Worm (Caenorhabditis elegans): ENCODE measurements around the gene trap-4.

Gene trap-4

DNA sequence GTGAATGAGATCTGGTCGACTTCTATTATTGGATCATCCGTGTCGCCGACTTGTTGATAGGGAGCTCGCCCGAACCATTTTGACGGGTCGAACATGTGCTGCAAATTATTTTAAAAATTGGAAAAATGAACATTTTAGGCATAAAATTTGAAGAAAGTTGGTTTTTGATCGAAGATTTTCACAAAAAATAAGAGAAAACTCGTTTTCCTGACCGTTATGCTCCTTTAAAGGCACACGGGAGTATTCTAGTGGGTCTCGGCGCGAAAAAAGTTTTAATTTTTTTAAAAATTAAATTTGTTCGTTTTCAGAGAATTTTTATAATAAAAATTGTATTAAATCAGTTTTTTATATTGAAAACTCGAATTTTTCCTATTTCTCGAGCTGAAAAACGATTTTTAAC is 6.3 kb upstream of the trap-4 start, which contains the start of gene Y56A3A.16:
TSS of gene Y56A3A.16 (minus strand) at position 101 of the 400 bp plus-strand sequence.
- no peak for TF ChIP-seq unc-62 (GFP tag; optimal IDR thresholded peaks at IDR 0.05)

DNA sequence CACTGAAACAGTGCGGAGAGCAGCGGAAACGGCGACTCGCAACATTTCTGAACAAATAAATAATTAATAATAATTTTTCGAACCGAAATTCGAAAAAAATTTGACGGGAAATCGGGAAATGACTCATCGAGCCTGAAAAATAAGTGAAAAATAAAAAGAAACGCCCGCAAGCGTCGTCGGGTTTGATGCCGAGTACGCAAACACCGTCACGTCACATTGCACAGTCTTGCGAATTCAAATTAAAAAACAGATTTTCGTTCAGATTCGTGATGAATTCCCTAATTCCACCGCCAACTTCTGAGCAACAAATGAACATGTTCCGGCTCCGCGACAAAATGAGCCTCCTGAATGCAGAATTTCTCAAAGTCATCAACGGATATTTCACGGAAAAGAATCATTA is 4.9 kb upstream of the trap-4 start, which contains the start of the genes ndab-1 and npp-16:
TSS of gene ndab-1 (minus strand) at position 47 of the 400 bp plus-strand sequence.
TSS of gene npp-16 (plus strand) at position 263 of the 400 bp plus-strand sequence.
- TF ChIP-seq unc-62 (GFP tag; optimal IDR thresholded peaks at IDR 0.05) = no peak

DNA sequence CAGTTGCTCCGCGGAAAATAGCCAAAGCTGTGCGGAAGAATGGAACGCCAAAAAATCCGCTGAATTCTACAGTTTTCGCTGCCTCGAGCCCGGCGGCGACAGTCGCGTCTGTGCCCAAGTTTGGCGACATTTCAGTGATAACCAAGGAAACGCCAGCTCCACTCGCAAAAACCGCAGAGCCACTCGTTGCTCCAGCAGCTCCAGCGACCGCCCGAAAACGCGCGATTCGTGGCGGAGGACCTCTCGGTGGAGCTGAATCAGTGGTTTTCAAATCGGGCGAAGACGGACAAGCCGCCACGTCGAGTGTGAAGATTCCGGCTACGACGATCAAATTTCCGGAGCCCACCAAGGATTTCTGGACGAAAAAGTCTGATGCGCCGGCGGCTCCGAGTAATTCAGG is 4.3 kb upstream of the trap-4 start:
- TF ChIP-seq unc-62 (GFP tag; optimal IDR thresholded peaks at IDR 0.05) = no peak

DNA sequence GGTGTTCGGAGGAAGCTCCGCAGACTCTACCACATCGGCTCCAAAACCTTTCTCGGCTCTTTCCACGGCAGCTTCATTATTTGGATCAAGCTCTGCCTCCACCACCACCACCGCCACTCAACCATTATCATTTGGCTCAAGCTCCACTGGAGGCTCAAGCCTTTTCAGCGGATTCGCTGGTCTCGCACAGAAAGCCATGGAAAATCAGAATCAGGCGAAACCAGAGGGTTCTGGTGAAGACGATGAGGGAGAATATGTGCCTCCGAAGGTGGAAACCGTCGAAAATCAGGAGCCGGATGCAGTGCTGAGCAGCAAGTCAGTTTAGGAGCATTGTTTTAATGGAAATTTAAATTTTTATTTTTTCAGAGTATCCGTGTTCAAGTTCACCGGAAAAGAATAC is 3.4 kb upstream of the trap-4 start:
- TF ChIP-seq unc-62 (GFP tag; optimal IDR thresholded peaks at IDR 0.05) = no peak

DNA sequence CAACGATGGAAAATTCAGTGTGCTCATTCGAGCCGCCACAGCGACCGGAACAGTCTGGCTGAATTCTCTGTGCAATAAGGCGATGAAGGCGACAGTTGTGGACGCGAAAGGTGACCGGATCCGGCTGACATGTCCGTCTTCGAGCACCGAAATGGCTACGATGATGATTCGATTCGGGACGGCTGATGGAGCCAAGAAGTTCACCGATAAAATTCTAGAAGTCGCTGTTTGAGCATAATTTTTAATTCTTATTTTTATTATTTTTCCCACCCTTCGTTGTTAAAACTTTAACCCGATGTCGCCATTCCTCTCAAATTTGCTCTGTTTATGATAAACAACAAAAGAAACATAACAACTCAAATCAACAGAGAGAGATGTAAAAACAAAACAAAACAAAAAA is 3.0 kb upstream of the trap-4 start:
- no peak for TF ChIP-seq unc-62 (GFP tag; optimal IDR thresholded peaks at IDR 0.05)

DNA sequence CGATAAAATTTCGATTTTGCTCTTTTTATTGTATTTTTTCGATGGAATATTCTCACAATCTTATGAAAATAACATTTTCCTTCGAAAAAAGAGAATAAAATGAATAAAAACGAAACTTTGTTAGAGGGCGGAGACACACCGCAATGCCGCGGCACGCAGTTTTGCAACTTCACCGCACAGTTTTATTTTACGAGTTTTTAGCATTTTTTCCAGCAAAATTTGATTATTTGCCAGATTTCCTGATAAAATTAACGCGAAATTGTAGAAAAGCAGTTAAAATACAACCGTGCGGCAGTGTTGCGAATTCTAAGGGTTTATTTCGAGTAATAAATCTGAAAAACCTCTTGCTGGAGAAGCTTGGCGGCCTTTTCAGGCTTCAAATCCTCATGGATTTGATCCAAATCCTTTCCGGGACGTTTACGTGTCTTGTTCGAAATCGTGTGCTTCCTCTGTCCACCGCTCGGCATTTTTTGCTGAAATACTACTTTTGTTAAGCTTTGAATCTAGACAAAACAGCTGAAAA is 2.2 kb upstream of the trap-4 start, which contains the start of gene znf-593:
TSS of gene znf-593 (minus strand) at position 473 of the 523 bp plus-strand sequence.
- no peak for TF ChIP-seq unc-62 (GFP tag; optimal IDR thresholded peaks at IDR 0.05)

DNA sequence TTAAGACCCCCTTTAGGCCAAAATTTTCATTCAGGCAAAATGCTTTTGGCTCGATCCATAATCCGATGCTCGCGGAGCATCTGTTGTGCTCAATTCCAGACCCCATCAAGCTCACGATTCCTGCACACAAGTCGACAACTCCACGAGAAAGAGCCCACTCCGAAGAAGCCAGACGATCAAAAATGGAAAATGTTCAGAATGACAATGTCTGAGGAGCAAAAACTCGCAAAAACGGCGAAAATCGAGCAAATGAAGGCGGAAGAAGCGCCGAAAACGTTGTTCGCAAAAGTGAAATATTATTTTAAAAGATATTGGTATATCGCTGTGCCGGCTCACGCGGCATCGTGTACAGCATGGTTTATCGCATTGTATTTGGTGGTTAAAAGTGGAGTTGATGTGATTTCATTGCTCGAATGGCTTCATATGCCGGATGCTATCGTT is 1.1 kb downstream of the trap-4 start, which contains the start of gene Y56A3A.22:
TSS of gene Y56A3A.22 (plus strand) at position 35 of the 441 bp plus-strand sequence.
- no peak for TF ChIP-seq unc-62 (GFP tag; optimal IDR thresholded peaks at IDR 0.05)

DNA sequence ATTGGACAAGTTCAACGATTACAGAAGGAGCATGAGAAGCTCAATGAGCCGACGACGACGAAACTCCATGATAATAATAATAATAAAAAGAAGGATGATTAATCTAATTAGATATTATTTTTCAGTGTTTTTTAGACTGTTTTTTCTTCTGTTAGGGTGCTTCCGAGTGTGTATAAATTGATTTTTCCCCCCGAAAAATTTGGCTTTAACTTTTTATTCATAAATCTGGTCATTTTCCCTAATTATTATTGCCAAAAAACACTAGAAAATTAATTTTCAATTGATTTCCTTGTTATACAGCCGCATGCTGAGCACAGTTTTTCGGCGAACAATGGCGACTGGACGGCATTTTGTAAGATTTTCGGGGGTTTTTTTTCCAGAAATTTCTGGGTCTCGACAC is 3.1 kb downstream of the trap-4 start, which contains the start of gene nft-1:
TSS of gene nft-1 (plus strand) at position 301 of the 400 bp plus-strand sequence.
- no peak for TF ChIP-seq unc-62 (GFP tag; optimal IDR thresholded peaks at IDR 0.05)

DNA sequence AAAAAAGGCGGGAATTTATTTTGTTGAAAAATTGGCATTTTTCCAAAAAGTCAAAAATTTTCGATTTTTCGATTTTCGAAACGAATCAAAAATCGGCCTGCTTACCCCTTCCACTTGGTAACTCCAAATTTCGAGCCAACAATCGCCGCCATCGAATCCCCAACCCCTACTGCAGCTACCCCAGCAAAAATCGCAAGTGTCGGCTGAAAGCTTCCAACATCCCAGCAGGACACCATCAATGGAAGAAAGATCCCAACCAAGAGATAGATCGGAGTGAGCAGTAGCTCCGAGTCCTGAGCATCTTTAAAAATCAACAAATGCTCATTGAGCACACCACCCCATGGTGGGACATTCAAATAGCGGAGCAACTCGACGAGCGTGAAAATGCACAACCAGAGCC is 10.4 kb downstream of the trap-4 start:
- TF ChIP-seq unc-62 (GFP tag; optimal IDR thresholded peaks at IDR 0.05) = no peak

DNA sequence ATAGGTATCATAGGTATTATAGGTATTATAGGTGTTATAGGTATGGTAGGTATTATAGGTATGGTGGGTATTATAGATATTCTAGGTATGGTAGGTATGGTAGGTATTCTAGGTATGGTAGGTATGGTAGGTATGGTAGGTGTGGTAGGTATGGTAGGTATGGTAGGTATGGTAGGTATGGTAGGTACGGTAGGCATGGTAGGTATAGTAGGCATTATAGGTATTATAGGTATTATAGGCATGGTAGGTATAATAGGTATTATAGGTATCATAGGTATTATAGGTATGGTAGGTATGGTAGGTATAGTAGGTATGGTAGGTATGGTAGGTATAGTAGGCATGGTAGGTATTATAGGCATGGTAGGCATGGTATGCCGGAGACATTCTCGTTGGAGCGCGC is 11.4 kb downstream of the trap-4 start:
- no peak for TF ChIP-seq unc-62 (GFP tag; optimal IDR thresholded peaks at IDR 0.05)

DNA sequence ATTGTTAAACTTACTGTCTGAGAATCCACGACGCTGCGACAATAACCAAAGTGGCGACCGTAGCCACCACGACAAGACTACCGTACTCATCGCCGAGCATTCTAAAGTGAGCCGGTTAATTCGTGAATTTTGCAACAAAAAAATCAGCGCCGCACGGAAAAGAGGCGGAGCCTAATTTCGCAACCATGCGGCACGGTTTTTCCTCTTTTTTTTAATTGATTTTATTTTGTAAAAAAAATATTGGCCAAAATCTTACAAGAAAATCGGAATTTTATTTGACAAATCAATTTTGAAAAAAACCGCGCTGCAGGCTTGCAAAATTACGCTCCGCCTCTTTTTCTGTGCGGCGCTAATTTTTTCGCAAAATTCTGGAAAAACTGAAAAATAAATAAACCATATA is 13.0 kb downstream of the trap-4 start, which contains the start of gene dolk-1:
TSS of gene dolk-1 (minus strand) at position 101 of the 400 bp plus-strand sequence.
- no peak for TF ChIP-seq unc-62 (GFP tag; optimal IDR thresholded peaks at IDR 0.05)

DNA sequence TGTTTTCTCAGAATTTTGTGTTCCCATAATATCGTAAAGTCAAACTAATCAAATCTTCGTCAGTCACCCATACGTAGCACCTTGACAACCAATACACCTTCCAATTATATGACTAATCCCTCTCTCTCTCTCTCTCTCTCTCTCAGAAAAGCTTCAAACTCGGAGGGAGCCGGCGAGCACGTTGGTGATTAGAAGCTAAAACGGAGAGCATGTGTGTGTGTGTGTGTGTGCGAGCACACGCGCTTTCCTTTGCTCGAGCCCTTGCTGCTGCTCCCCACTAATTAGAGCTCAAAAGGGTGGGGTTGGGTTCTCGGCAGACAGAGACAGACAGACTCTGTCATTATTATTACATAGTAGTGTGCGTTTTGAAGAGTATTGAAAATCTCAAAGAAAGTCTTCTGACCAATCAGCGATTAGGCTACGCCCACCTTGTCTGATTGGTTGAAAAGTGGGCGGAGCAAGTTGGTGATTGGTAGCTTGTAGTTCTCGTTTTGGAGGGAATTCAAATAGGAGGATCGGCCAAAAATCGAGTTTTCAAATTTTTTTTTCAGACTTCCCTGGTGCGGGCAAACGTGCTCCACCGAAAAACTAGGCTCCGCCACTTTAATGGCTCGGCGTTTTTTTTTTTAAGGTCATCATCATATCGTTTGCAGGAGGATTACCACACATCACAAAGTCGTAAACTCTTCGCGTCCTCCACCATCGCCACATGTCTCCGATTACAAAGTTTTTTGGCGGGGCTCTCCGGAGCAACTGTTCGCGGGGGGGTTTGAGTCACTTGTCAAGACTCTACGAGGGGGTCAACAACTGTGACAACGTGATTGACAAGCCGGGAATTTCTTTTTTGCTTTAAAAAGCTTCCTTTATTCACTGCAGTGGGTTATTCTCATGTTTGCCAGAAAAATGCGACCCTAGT is 14.8 kb downstream of the trap-4 start:
- no peak for TF ChIP-seq unc-62 (GFP tag; optimal IDR thresholded peaks at IDR 0.05)

DNA sequence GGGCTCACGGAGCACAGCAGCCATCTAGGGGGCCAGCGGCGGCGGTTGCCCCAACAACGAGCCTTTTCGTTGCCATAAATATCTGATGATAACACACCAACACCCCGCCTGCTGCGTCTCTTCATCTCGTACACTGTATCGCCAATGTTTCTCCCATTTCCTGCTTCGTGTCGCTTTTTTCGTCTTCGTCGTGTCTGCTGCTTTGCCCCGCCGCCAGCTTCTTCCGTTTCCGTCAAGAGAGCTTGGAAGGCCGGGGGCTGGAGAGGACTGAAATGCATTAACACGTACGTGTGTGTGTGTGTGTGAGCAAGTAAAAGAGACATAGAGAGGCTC is 15.4 kb downstream of the trap-4 start:
- no peak for TF ChIP-seq unc-62 (GFP tag; optimal IDR thresholded peaks at IDR 0.05)

DNA sequence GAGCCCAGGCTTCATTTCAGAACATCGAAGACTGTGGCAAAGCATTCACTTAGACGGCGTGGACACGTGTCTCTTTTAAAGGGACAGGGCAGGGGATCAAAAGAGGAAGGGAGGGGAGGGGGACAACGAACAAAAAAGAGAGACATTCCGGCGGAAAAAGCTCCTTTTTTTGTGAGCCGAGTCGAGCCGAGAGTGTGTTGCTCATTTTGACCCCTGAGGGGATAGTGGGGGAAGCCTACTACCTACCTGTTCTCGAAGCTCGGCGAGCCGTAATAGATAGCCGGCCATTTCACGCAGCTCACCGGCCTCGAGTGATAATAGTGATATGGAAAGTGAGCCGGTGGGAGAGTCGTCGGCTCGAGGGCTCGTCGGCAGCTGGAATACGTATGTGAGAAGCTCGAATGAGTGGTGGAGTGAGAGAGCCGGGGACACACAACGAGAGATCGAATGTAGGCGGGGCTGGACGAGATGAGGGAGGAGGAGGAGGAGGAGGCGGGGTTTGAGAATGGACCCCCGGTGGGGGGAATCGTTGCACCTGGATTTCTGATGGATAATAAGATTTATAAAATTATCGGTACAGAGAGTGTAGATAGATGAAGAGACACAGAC is 16.2 kb downstream of the trap-4 start:
- TF ChIP-seq unc-62 (GFP tag; optimal IDR thresholded peaks at IDR 0.05) = no peak

DNA sequence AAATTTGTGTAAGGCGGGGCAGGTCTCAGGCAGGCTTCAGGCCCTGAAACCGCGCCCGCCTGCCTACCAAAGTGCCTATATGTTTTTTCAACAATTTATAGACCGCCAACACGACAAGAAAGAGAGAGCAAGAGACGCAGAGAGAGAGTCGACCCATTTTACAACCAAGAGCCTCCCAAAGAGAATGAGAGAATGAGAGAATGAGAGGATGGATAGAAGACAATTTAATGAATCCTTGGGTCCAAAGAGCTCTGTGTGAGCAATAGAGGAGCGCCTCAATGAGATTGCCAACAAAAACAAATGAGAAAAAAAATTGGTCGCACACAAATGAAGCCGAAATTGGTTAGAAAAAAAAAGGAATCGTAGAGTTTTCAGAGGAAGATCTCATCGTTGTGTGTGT is 17.4 kb downstream of the trap-4 start:
- TF ChIP-seq unc-62 (GFP tag; optimal IDR thresholded peaks at IDR 0.05) = no peak

DNA sequence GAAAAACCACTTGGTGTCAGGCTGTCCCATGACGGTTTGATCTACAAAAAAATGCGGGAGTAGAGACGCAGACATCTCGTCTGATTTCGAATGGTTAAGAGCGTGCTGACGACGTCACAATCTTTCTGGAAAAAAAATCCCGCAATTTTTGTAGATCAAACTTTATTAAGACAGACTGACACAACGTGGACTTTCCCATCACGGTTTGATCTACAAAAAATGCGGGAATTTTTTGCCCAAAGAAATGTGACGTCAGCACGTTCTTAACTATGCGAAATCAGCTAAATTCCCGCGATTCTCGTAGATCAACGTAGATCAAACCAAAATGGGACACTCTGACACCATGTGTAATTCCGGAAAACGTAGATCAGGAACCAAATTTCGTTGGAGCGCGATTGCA is 18.0 kb downstream of the trap-4 start:
- TF ChIP-seq unc-62 (GFP tag; optimal IDR thresholded peaks at IDR 0.05) = no peak
